Worm (Caenorhabditis elegans): ENCODE measurements around the gene M70.3.

DNA sequence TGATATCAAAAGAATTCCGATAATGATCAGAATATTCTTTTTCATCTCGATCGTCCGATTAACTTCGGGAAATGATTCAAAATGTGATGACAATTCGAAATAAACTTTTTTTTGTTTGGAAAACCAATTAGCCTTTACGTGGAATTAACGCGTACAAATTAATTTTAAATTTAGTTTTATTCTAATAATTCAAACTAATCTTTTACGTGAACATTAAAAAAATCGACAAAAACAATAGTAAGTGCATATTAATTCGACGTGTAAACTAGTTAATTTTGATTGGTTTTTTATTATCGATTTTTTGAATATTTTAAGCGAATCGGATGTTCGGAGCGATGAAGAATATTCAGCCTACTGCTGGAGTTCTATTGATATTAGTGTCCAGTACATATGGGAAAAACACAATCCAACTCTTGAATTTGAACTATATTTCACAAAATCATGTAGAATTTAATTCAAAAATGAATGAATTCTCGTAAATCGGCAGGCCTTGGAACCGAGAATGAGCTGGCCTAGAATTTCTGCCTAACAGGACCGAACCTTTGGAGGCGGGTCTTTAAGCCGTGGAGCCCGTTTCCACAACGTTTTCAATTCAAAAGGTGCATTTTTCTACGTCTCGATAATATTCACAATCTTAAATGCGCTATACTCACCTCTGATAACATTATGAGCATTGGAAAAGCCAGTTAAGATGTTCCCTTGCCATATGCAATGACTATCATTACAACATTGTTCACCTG lies at the start of gene M70.3, which contains the start of gene M70.2:
- TF ChIP-seq cog-1 (tag; optimal IDR thresholded peaks at IDR 0.05), result no peak
- no peak for TF ChIP-seq flt-1 (GFP tag; IDR thresholded peaks at IDR 0.05)
- TF ChIP-seq ztf-23 (GFP tag; IDR thresholded peaks at IDR 0.05), result no peak
